Worm (Caenorhabditis elegans) whole organism, young adult: ENCODE measurements around the gene fbxb-15.
A peak's percentile ranks its signal among the peaks of the same experiment; 100 is the strongest.

ENCODE experiments used
- C17E4.6 ChIP-seq: fragments of 200-800 bp; sonication (Bioruptor generic); IDR thresholded peaks from 2 replicates; pipeline ENCODE4 v1.3.6; 2022; ENCODE audit warnings: missing genetic modification reagents, missing genetic modification characterization, missing compliant biosample characterization
- F10E7.11 ChIP-seq: sonication (generic microtip); optimal IDR thresholded peaks from 2 replicates; lab custom pipeline; 2017; ENCODE audit warnings: mild to moderate bottlenecking, missing genetic modification characterization, moderate library complexity, missing compliant biosample characterization
- F52B5.7 ChIP-seq: sonication (generic microtip); optimal IDR thresholded peaks from 2 replicates; lab custom pipeline; 2016; ENCODE audit warnings: mild to moderate bottlenecking, missing genetic modification characterization, missing compliant biosample characterization
- Y67H2A.10 ChIP-seq: fragments of 200-800 bp; sonication (Bioruptor generic); conservative IDR thresholded peaks from 2 replicates; pipeline ENCODE4 v1.3.6; 2022; ENCODE audit warnings: missing genetic modification reagents, missing genetic modification characterization, missing compliant biosample characterization
- Y95B8A.8 ChIP-seq: fragments of 200-800 bp; sonication (Bioruptor generic); IDR thresholded peaks from 2 replicates; pipeline ENCODE4 v1.3.6; 2022; ENCODE audit warnings: missing genetic modification reagents, missing genetic modification characterization, missing compliant biosample characterization
- akir-1 ChIP-seq: fragments of 200-800 bp; sonication (Bioruptor generic); optimal IDR thresholded peaks from 2 replicates; lab custom pipeline; 2018; ENCODE audit warnings: mild to moderate bottlenecking, missing genetic modification characterization, moderate library complexity, missing compliant biosample characterization
- ama-1 ChIP-seq, 3 experiments: fragments of 150-350 bp in 1 of 3; sonication (generic microtip) in 2 of 3; optimal IDR thresholded peaks; 2 replicates each; lab custom pipeline; 2014 to 2018; ENCODE audit warnings: missing biosample characterization in 2 of 3, missing genetic modification characterization in 2 of 3, missing genetic modification reagents in 2 of 3
- cebp-1 ChIP-seq, 2 experiments: fragments of 200-800 bp in 1 of 2; sonication (Bioruptor generic) in 1 of 2; sonication (generic microtip) in 1 of 2; IDR thresholded peaks in 1 of 2; optimal IDR thresholded peaks in 1 of 2; 2 replicates each; pipeline versions ENCODE4 v1.3.6 to Lab custom; 2017 to 2022; ENCODE audit warnings: missing compliant biosample characterization in 2 of 2, missing genetic modification characterization in 2 of 2, mild to moderate bottlenecking in 1 of 2, missing genetic modification reagents in 1 of 2, moderate library complexity in 1 of 2
- die-1 ChIP-seq: sonication (generic microtip); optimal IDR thresholded peaks from 2 replicates; lab custom pipeline; 2016; ENCODE audit warnings: missing genotype, mild to moderate bottlenecking, missing genetic modification characterization, missing compliant biosample characterization
- dox-1 ChIP-seq: fragments of 200-800 bp; sonication (Bioruptor generic); IDR thresholded peaks from 2 replicates; pipeline ENCODE4 v1.3.6; 2022; ENCODE audit warnings: missing genetic modification reagents, missing genetic modification characterization, missing compliant biosample characterization
- egl-18 ChIP-seq: fragments of 200-800 bp; sonication (Bioruptor generic); IDR thresholded peaks from 2 replicates; pipeline ENCODE4 v1.3.6; 2022; ENCODE audit warnings: missing genetic modification reagents, missing genetic modification characterization, missing compliant biosample characterization
- egl-44 ChIP-seq: fragments of 200-800 bp; sonication (Bioruptor generic); IDR thresholded peaks from 2 replicates; pipeline ENCODE4 v1.3.6; 2022; ENCODE audit warnings: missing genetic modification reagents, missing genetic modification characterization, missing compliant biosample characterization
- ets-4 ChIP-seq: fragments of 200-800 bp; sonication (Bioruptor generic); optimal IDR thresholded peaks from 2 replicates; lab custom pipeline; 2018; ENCODE audit warnings: mild to moderate bottlenecking, missing genetic modification characterization, missing compliant biosample characterization
- gei-17 ChIP-seq: fragments of 200-800 bp; sonication (Bioruptor generic); optimal IDR thresholded peaks from 2 replicates; lab custom pipeline; 2018; ENCODE audit warnings: mild to moderate bottlenecking, missing genetic modification characterization, missing compliant biosample characterization
- hrde-1 ChIP-seq: sonication (generic microtip); optimal IDR thresholded peaks from 2 replicates; lab custom pipeline; 2016; ENCODE audit warnings: missing genetic modification characterization, mild to moderate bottlenecking, missing compliant biosample characterization, moderate library complexity, missing genotype, missing genetic modification reagents, borderline replicate concordance
- hsf-1 ChIP-seq: fragments of 200-800 bp; sonication (Bioruptor generic); IDR thresholded peaks from 2 replicates; pipeline ENCODE4 v1.3.6; 2022; ENCODE audit warnings: missing genetic modification reagents, missing genetic modification characterization, missing compliant biosample characterization
- lin-54 ChIP-seq: fragments of 200-800 bp; sonication (Bioruptor generic); optimal IDR thresholded peaks from 2 replicates; lab custom pipeline; 2018; ENCODE audit warnings: mild to moderate bottlenecking, missing genetic modification characterization, missing compliant biosample characterization
- lsl-1 ChIP-seq: fragments of 200-800 bp; sonication (Bioruptor generic); optimal IDR thresholded peaks from 2 replicates; lab custom pipeline; 2018; ENCODE audit warnings: mild to moderate bottlenecking, missing genetic modification characterization, moderate library complexity, missing compliant biosample characterization
- madf-3 ChIP-seq: fragments of 200-800 bp; sonication (Bioruptor generic); IDR thresholded peaks from 2 replicates; pipeline ENCODE4 v1.3.6; 2022; ENCODE audit warnings: missing genetic modification reagents, missing genetic modification characterization, missing compliant biosample characterization
- nfyb-1 ChIP-seq: fragments of 200-800 bp; sonication (Bioruptor generic); IDR thresholded peaks from 2 replicates; pipeline ENCODE4 v1.3.6; 2022; ENCODE audit warnings: missing genetic modification reagents, missing genetic modification characterization, missing compliant biosample characterization
- nhr-80 ChIP-seq: sonication (generic microtip); optimal IDR thresholded peaks from 2 replicates; lab custom pipeline; 2016; ENCODE audit warnings: missing genetic modification characterization, missing compliant biosample characterization
- nhr-90 ChIP-seq: sonication (generic microtip); optimal IDR thresholded peaks from 2 replicates; lab custom pipeline; 2016; ENCODE audit warnings: missing genotype, mild to moderate bottlenecking, missing genetic modification characterization, missing compliant biosample characterization
- snpc-1.1 ChIP-seq: sonication (generic microtip); optimal IDR thresholded peaks from 2 replicates; lab custom pipeline; 2017; ENCODE audit warnings: missing genetic modification characterization, mild to moderate bottlenecking, missing compliant biosample characterization, antibody characterized with exemption, moderate library complexity, missing genotype, missing genetic modification reagents; ENCODE audit not compliant: insufficient read depth
- sptf-2 ChIP-seq: fragments of 200-800 bp; sonication (Bioruptor generic); optimal IDR thresholded peaks from 2 replicates; lab custom pipeline; 2018; ENCODE audit warnings: mild to moderate bottlenecking, missing genetic modification characterization, missing compliant biosample characterization
- tbx-9 ChIP-seq: sonication (generic microtip); optimal IDR thresholded peaks from 2 replicates; lab custom pipeline; 2016; ENCODE audit warnings: borderline replicate concordance, missing genetic modification characterization, inconsistent platforms, missing compliant biosample characterization
- tlf-1 ChIP-seq: fragments of 200-800 bp; sonication (Bioruptor generic); optimal IDR thresholded peaks from 2 replicates; lab custom pipeline; 2018; ENCODE audit warnings: mild to moderate bottlenecking, missing genetic modification characterization, missing compliant biosample characterization
- zfh-2 ChIP-seq: fragments of 200-800 bp; sonication (Bioruptor generic); conservative IDR thresholded peaks from 2 replicates; pipeline ENCODE4 v1.3.6; 2022; ENCODE audit warnings: missing genetic modification reagents, missing genetic modification characterization, missing compliant biosample characterization
- ztf-18 ChIP-seq: sonication (generic microtip); optimal IDR thresholded peaks from 2 replicates; lab custom pipeline; 2016; ENCODE audit warnings: missing genotype, mild to moderate bottlenecking, missing genetic modification characterization, missing compliant biosample characterization

fbxb-15 gene

DNA sequence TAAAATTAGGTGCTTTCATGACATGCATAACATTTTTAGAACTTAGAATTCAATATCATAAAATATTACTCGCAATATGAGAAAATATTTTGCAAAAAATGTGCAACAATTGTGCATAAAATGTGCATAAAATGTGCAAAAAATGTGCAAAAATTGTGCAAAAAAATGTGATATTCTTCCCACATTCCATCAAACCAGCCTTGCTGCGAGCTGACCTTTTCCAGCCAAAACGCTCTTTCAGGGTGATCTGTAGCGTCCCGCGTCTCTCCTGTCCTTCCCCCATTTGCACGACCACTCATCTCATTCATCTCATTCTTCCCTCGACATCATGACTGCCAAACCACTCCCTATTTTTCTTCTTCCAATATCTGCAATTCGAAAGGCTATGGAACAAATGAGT is 22.8 kb upstream of the fbxb-15 start, which contains the start of gene fbxb-17:
Gene fbxb-17 (plus strand): TSS at position 301 of the 400 bp plus-strand sequence.
- TF ChIP-seq lsl-1 (GFP tag; lab: Kevin White, UChicago) = no peak
- TF ChIP-seq die-1 (tag; lab: Kevin White, UChicago) = no peak
- TF ChIP-seq ets-4 (GFP tag; lab: Kevin White, UChicago) = no peak
- no peak for TF ChIP-seq C17E4.6 (GFP tag; lab: Robert Waterston, UW)
- no peak for TF ChIP-seq tbx-9 (tag; lab: Kevin White, UChicago)
- no peak for TF ChIP-seq Y95B8A.8 (GFP tag; lab: Robert Waterston, UW)
- TF ChIP-seq madf-3 = no peak
- no peak for TF ChIP-seq gei-17 (GFP tag; lab: Kevin White, UChicago)
- no peak for TF ChIP-seq ztf-18 (tag; lab: Kevin White, UChicago)
- TF ChIP-seq sptf-2 (GFP tag; lab: Kevin White, UChicago) = no peak

DNA sequence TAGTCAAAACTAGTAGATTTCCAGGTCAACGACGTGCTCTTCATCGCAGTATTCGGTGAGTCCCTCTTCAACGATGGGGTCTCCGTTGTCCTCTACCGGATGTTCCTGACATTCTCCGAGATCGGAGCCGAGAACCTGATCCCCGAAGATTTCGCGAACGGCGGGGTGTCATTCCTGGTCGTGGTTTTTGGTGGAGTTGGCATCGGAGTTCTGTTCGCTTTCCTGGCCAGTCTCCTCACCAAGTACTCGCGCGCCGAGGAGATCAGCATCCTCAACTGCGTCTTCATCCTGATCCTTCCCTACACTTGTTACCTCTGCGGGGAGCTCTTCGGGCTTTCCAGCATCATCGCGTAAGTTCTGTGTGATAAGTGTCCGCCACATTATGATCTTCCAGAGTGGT is 19.4 kb upstream of the fbxb-15 start:
- TF ChIP-seq zfh-2 (GFP tag; lab: Robert Waterston, UW) = peak; percentile 29; the same call in 1 of the 2 replicates
- no peak for TF ChIP-seq nhr-90 (tag; lab: Kevin White, UChicago)

DNA sequence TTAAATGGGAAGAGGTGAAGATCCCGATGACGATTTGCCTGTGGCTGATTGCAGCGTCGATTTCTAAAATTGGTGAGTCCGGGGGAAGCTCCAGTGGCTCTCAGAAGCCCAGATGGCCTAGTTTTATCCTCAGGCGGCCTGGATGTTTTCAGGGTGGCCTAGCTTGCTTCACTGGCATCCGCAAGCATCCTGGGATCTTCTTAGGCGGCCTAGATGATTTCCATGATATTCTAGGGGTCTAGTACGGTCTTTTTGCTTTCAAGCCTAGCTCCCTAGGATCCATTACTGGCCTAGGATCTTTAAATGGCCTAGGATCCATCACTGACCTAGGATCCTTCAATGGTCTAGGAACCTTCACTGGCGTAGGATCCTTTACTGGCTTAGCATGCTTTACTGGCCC is 17.7 kb upstream of the fbxb-15 start:
- TF ChIP-seq die-1 (tag; lab: Kevin White, UChicago) (no peak), zfh-2 (GFP tag; lab: Robert Waterston, UW) (0 out of 2 replicates have a peak, but pooled peaks have one; percentile 33)

DNA sequence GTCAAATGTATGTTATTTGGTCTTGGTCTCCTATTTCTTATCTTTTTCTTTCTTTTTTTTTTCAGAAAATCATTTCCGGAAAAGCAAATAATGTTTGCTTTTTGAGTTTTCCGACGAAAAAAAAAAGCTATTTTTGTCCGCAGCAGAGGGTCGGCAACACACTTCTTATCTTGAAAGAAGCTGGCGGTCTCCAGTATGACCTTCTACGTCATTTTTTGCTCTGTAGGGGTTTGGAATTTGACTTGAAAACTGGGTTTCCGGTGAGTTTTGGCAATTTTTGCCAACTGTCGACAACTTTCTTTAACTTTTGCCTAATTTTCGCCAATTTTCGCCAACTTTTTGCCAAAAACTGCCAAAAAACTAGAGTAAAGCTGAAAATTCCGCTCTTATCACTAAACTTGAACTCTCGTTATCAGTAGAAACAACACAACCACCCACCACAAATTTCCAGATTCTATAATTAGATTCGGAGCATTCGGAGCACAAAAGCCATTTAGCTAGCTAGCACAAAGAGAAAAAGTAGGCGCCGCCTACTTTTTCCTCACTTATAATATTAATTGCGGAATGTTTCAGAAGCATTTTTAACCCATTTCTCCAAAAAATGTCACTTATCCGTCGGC is 17.1 kb upstream of the fbxb-15 start, which contains the start of gene nhx-6:
Gene nhx-6 (plus strand): TSS at position 570 of the 620 bp plus-strand sequence.
- TF ChIP-seq dox-1 (GFP tag; lab: Robert Waterston, UW) (0 out of 2 replicates have a peak, but pooled peaks have one; percentile 17), nhr-80 (peak; percentile 47), hsf-1 (GFP tag; lab: Robert Waterston, UW) (no peak)

DNA sequence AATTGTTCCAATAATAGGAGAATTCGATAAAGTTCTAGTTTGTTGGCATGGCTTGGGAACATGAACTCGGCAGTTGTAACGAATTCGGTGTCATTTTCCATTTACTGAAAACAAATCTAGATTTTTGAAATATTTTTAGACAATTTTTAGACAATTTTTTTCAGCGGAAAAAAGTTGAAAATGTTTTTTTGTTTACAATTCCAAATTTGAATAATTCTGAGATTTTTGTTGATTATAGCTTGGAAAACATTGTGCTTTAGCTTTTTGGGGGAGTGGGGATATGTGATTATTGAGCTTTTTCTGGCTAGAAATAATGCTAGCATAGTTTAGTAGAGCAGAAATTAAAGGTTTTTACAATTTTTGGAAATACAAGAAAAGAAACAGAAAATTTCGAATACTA is 15.6 kb upstream of the fbxb-15 start, which contains the start of gene srw-97:
Gene srw-97 (minus strand): TSS at position 101 of the 400 bp plus-strand sequence.
- TF ChIP-seq tlf-1 (GFP tag; lab: Kevin White, UChicago) = no peak
- no peak for TF ChIP-seq F10E7.11 (tag; lab: Kevin White, UChicago)
- TF ChIP-seq cebp-1 (GFP tag; IDR thresholded peaks at IDR 0.05; lab: Robert Waterston, UW) = no peak
- TF ChIP-seq cebp-1 (tag; optimal IDR thresholded peaks at IDR 0.05; lab: Kevin White, UChicago) = no peak
- TF ChIP-seq Y67H2A.10 (GFP tag; lab: Robert Waterston, UW) = no peak
- TF ChIP-seq ets-4 (GFP tag; lab: Kevin White, UChicago) = no peak
- TF ChIP-seq lin-54 (GFP tag; lab: Kevin White, UChicago) = no peak
- TF ChIP-seq nhr-90 (tag; lab: Kevin White, UChicago) = no peak
- TF ChIP-seq egl-18 (GFP tag; lab: Robert Waterston, UW) = no peak
- TF ChIP-seq hrde-1 (tag; lab: Kevin White, UChicago) = no peak
- no peak for TF ChIP-seq sptf-2 (GFP tag; lab: Kevin White, UChicago)

DNA sequence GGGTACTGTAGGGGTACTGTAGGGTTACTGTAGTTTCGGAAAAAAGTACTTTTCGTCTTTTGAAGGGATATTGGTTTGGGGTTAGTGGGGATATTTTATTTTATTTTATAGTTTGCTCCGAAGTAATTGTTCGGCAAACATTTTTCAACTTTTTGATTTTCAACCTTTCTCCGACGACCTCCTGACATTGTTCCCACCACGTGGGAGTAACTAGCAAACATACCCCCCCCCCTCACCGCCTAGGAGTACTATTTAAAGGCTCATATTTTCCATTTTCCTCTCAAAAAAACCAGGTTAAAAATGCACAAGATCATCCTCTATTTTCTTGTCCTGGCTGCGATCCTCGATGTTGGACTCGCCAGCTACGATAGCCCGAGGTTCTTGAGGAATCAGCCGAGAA is 12.7 kb upstream of the fbxb-15 start, which contains the start of gene srlf-29:
Gene srlf-29 (plus strand): TSS at position 301 of the 400 bp plus-strand sequence.
- TF ChIP-seq F52B5.7 (no peak), snpc-1.1 (tag; lab: Kevin White, UChicago) (no peak), ama-1 (optimal IDR thresholded peaks at IDR 0.05; lab: Kevin White, UChicago) (no peak), ama-1 (GFP tag; optimal IDR thresholded peaks at IDR 0.05; lab: Kevin White, UChicago) (no peak), nfyb-1 (GFP tag; lab: Robert Waterston, UW) (no peak), akir-1 (GFP tag; lab: Kevin White, UChicago) (no peak), egl-44 (no peak)
